Fruit fly (Drosophila melanogaster) whole organism, pupa: ENCODE measurements around the gene CG14183.

Experiments used
- CG8301 ChIP-seq: fragments of 200-800 bp; sonication (Bioruptor generic); optimal IDR thresholded peaks from 2 replicates; lab custom pipeline; 2018; ENCODE audit warnings: missing biosample characterization, mild to moderate bottlenecking, missing genetic modification characterization
- CG9948 ChIP-seq: fragments of 200-800 bp; sonication (Bioruptor generic); optimal IDR thresholded peaks from 2 replicates; lab custom pipeline; 2018; ENCODE audit warnings: missing biosample characterization, mild to moderate bottlenecking, missing genetic modification characterization, moderate library complexity
- Snoo ChIP-seq: fragments of 200-800 bp; sonication (Bioruptor generic); optimal IDR thresholded peaks from 3 replicates; lab custom pipeline; 2017; ENCODE audit warnings: missing biosample characterization, mild to moderate bottlenecking, missing genetic modification characterization, inconsistent platforms

DNA sequence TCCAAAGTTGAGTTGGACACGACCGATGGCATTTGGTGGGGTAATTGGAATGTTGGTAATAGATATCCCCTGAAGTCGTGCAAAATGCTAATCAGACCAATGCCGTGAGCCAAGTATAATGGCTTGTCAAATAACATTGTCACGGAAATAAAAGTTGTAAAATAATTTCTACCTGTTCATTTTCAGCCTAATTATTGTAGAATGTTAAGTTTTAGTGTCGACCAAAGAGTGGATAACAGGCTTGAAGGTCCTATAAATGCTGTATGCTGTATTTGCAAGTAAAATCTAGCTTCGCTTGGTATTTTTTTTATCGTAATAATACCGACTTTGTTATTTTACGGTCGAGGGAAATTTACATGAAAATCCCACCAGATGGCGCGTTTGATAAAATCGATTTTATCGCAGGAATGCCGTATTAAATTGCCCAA, 23.2 kb downstream of the CG14183 start:
- TF ChIP-seq CG9948 (tag; lab: Kevin White, UChicago) (no peak), Snoo (tag; lab: Kevin White, UChicago) (no peak), CG8301 (no peak)
